Worm (Caenorhabditis elegans): ENCODE measurements around the gene irld-3.

DNA sequence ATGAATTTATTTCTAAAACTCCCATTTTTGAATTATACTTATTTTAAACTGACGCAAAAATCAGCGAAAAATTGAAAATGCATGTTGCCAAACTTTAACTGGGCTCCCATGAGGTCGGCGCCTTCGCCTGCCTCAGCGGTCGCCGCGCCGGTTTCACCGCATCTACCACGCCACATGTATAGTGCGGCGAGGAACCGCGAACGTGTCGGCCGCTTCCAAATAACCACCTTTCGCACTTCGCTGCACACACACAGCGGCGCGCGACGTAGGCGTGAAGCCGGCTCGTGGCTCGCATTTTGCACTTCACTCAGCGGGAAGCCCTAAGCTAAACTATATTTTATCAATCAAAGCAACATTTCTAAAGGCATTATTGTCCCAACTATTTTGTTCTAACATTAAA lies 37.9 kb downstream of the irld-3 start:
- TF ChIP-seq flt-1 (GFP tag; IDR thresholded peaks at IDR 0.05) = no peak
- no peak for TF ChIP-seq ama-1 (optimal IDR thresholded peaks at IDR 0.05)
- TF ChIP-seq ceh-13 (GFP tag; optimal IDR thresholded peaks at IDR 0.05) = no peak
- TF ChIP-seq hnd-1 (tag; optimal IDR thresholded peaks at IDR 0.05) = no peak
- TF ChIP-seq hmg-4 (GFP tag; optimal IDR thresholded peaks at IDR 0.05) = no peak
- TF ChIP-seq tbx-37 (GFP tag; conservative IDR thresholded peaks at IDR 0.05) = no peak
- TF ChIP-seq tbx-11 (GFP tag; IDR thresholded peaks at IDR 0.05) = no peak
